Fruit fly (Drosophila melanogaster) whole organism, embryonic: ENCODE measurements around the gene CG3036.
A peak's percentile ranks its signal among the peaks of the same experiment; 100 is the strongest.

Experiments
- CG1024 ChIP-seq: fragments of 200-800 bp; sonication (Bioruptor generic); IDR thresholded peaks from 2 replicates; pipeline ENCODE4 v1.3.6; 2022; ENCODE audit warnings: missing biosample characterization, missing genetic modification characterization
- CG10366 ChIP-seq: fragments of 200-800 bp; sonication (Bioruptor generic); IDR thresholded peaks from 2 replicates; pipeline ENCODE4 v1.3.6; 2022; ENCODE audit warnings: missing biosample characterization, missing genetic modification characterization
- CG10431 ChIP-seq: fragments of 200-800 bp; sonication (Bioruptor generic); optimal IDR thresholded peaks from 3 replicates; lab custom pipeline; 2018; ENCODE audit warnings: missing biosample characterization, mild to moderate bottlenecking, missing genetic modification characterization
- CG11456 ChIP-seq: fragments of 200-800 bp; sonication (Bioruptor generic); IDR thresholded peaks from 3 replicates; pipeline ENCODE4 v1.3.6; 2022; ENCODE audit warnings: missing biosample characterization, missing genetic modification characterization
- CG11695 ChIP-seq: fragments of 200-800 bp; sonication (Bioruptor generic); IDR thresholded peaks from 3 replicates; pipeline ENCODE4 v1.3.6; 2022; ENCODE audit warnings: missing biosample characterization, missing genetic modification characterization
- CG12219 ChIP-seq: fragments of 200-800 bp; sonication (Bioruptor generic); optimal IDR thresholded peaks from 3 replicates; lab custom pipeline; 2018; ENCODE audit warnings: missing biosample characterization, mild to moderate bottlenecking, missing genetic modification characterization
- CG12299 ChIP-seq: fragments of 200-800 bp; sonication (Bioruptor generic); optimal IDR thresholded peaks from 2 replicates; lab custom pipeline; 2018; ENCODE audit warnings: missing biosample characterization, mild to moderate bottlenecking, missing genetic modification characterization
- CG12744 ChIP-seq: fragments of 200-800 bp; sonication (Bioruptor generic); optimal IDR thresholded peaks from 2 replicates; lab custom pipeline; 2016; ENCODE audit warnings: missing biosample characterization, missing genetic modification characterization
- CG13296 ChIP-seq: fragments of 200-800 bp; sonication (Bioruptor generic); optimal IDR thresholded peaks from 3 replicates; lab custom pipeline; 2018; ENCODE audit warnings: missing biosample characterization, mild to moderate bottlenecking, missing genetic modification characterization
- CG14710 ChIP-seq: fragments of 200-800 bp; sonication (Bioruptor generic); optimal IDR thresholded peaks from 3 replicates; lab custom pipeline; 2019; ENCODE audit warnings: missing biosample characterization, mild to moderate bottlenecking, missing genetic modification characterization, moderate library complexity
- CG16813 ChIP-seq: fragments of 200-800 bp; sonication (Bioruptor generic); IDR thresholded peaks from 3 replicates; pipeline ENCODE4 v1.3.6; 2022; ENCODE audit warnings: missing biosample characterization, missing genetic modification characterization; ENCODE audit not compliant: partially characterized antibody
- CG1792 ChIP-seq: fragments of 200-800 bp; sonication (Bioruptor generic); optimal IDR thresholded peaks from 2 replicates; lab custom pipeline; 2016; ENCODE audit warnings: missing biosample characterization, missing genetic modification characterization
- CG2129 ChIP-seq: fragments of 200-800 bp; sonication (Bioruptor generic); IDR thresholded peaks from 2 replicates; pipeline ENCODE4 v1.3.6; 2022; ENCODE audit warnings: missing biosample characterization, missing genetic modification characterization; ENCODE audit not compliant: partially characterized antibody
- CG2889 ChIP-seq: fragments of 200-800 bp; sonication (Bioruptor generic); IDR thresholded peaks from 3 replicates; pipeline ENCODE4 v1.3.6; 2022; ENCODE audit warnings: missing biosample characterization, missing genetic modification characterization
- CG30431 ChIP-seq: fragments of 200-800 bp; sonication (Bioruptor generic); optimal IDR thresholded peaks from 2 replicates; lab custom pipeline; 2017; ENCODE audit warnings: missing biosample characterization, missing genetic modification characterization
- CG3847 ChIP-seq: fragments of 200-800 bp; sonication (Bioruptor generic); IDR thresholded peaks from 2 replicates; pipeline ENCODE4 v1.3.6; 2022; ENCODE audit warnings: missing biosample characterization, missing genetic modification characterization
- CG4360 ChIP-seq: fragments of 200-800 bp; sonication (Bioruptor generic); IDR thresholded peaks from 2 replicates; pipeline ENCODE4 v1.3.6; 2022; ENCODE audit warnings: missing biosample characterization, missing genetic modification characterization
- CG4617 ChIP-seq: fragments of 200-800 bp; sonication (Bioruptor generic); optimal IDR thresholded peaks from 3 replicates; lab custom pipeline; 2016; ENCODE audit warnings: missing biosample characterization, missing genetic modification characterization, borderline replicate concordance
- CG6689 ChIP-seq: fragments of 200-800 bp; sonication (Bioruptor generic); IDR thresholded peaks from 2 replicates; pipeline ENCODE4 v1.3.6; 2022; ENCODE audit warnings: missing biosample characterization, missing genetic modification characterization
- CG6854 ChIP-seq: fragments of 200-800 bp; sonication (Bioruptor generic); optimal IDR thresholded peaks from 3 replicates; lab custom pipeline; 2017; ENCODE audit warnings: missing biosample characterization, mild to moderate bottlenecking, missing genetic modification characterization
- CG7786 ChIP-seq: fragments of 200-800 bp; sonication (Bioruptor generic); optimal IDR thresholded peaks from 2 replicates; lab custom pipeline; 2016; ENCODE audit warnings: missing biosample characterization, missing genetic modification characterization
- CG8924 ChIP-seq: fragments of 200-800 bp; optimal IDR thresholded peaks from 3 replicates; lab custom pipeline; 2019; ENCODE audit warnings: missing biosample characterization, mild to moderate bottlenecking, missing genetic modification characterization, moderate library complexity
- CG8944 ChIP-seq: fragments of 200-800 bp; sonication (Bioruptor generic); optimal IDR thresholded peaks from 3 replicates; lab custom pipeline; 2016; ENCODE audit warnings: missing biosample characterization, missing genetic modification characterization
- Deaf1 ChIP-seq: fragments of 200-800 bp; optimal IDR thresholded peaks from 3 replicates; lab custom pipeline; 2019; ENCODE audit warnings: missing biosample characterization, mild to moderate bottlenecking, missing genetic modification characterization, moderate library complexity
- Dek ChIP-seq: fragments of 200-800 bp; sonication (Bioruptor generic); optimal IDR thresholded peaks from 3 replicates; lab custom pipeline; 2019; ENCODE audit warnings: missing biosample characterization, mild to moderate bottlenecking, missing genetic modification characterization, moderate library complexity
- Dfd ChIP-seq, 2 experiments: fragments of >200 bp; optimal IDR thresholded peaks; 2 replicates each; lab custom pipeline; 2017; ENCODE audit warnings: missing biosample characterization in 2 of 2, missing genetic modification characterization in 2 of 2
- E2f1 ChIP-seq: fragments of 200-800 bp; sonication (Bioruptor generic); IDR thresholded peaks from 2 replicates; pipeline ENCODE4 v1.3.6; 2022; ENCODE audit warnings: missing biosample characterization, missing genetic modification characterization
- Ets65A ChIP-seq: fragments of 200-800 bp; sonication (Bioruptor generic); peaks from one replicate; lab custom pipeline; 2016; ENCODE audit warnings: missing biosample characterization, missing genetic modification characterization
- Hr78 ChIP-seq, 2 experiments: fragments of 200-800 bp in 1 of 2; fragments of >200 bp in 1 of 2; sonication (Bioruptor generic) in 1 of 2; optimal IDR thresholded peaks; 2 replicates each; lab custom pipeline; 2017 to 2019; ENCODE audit warnings: missing biosample characterization in 2 of 2, missing genetic modification characterization in 2 of 2, mild to moderate bottlenecking in 1 of 2, moderate library complexity in 1 of 2
- MBD-R2 ChIP-seq: fragments of 200-800 bp; sonication (Bioruptor generic); IDR thresholded peaks from 2 replicates; pipeline ENCODE4 v1.3.6; 2022; ENCODE audit warnings: missing biosample characterization, missing genetic modification characterization
- Med ChIP-seq: fragments of 200-800 bp; sonication (Bioruptor generic); peaks from one replicate; lab custom pipeline; 2016; ENCODE audit warnings: missing biosample characterization, missing genetic modification characterization, mild to moderate bottlenecking, inconsistent platforms, moderate library complexity
- NC2α ChIP-seq: fragments of 200-800 bp; sonication (Bioruptor generic); optimal IDR thresholded peaks from 2 replicates; lab custom pipeline; 2016; ENCODE audit warnings: missing biosample characterization, missing genetic modification characterization
- Neu2 ChIP-seq: fragments of 200-800 bp; sonication (Bioruptor generic); optimal IDR thresholded peaks from 3 replicates; lab custom pipeline; 2016; ENCODE audit warnings: missing biosample characterization, missing genetic modification characterization, borderline replicate concordance
- Nf-YB ChIP-seq: fragments of 200-800 bp; sonication (Bioruptor generic); optimal IDR thresholded peaks from 3 replicates; lab custom pipeline; 2019; ENCODE audit warnings: missing biosample characterization, mild to moderate bottlenecking, missing genetic modification characterization, moderate library complexity
- Oaz ChIP-seq: fragments of 200-800 bp; sonication (Bioruptor generic); IDR thresholded peaks from 2 replicates; pipeline ENCODE4 v1.3.6; 2022; ENCODE audit warnings: missing biosample characterization, missing genetic modification characterization
- Scr ChIP-seq: fragments of 200-800 bp; sonication (Bioruptor generic); IDR thresholded peaks from 2 replicates; pipeline ENCODE4 v1.3.6; 2022; ENCODE audit warnings: missing biosample characterization, missing genetic modification characterization; ENCODE audit not compliant: partially characterized antibody
- Spps ChIP-seq: fragments of 200-800 bp; sonication (Bioruptor generic); optimal IDR thresholded peaks from 2 replicates; lab custom pipeline; 2018; ENCODE audit warnings: missing biosample characterization, mild to moderate bottlenecking, missing genetic modification characterization
- Ssrp ChIP-seq: fragments of 200-800 bp; sonication (Bioruptor generic); optimal IDR thresholded peaks from 2 replicates; lab custom pipeline; 2018; ENCODE audit warnings: missing biosample characterization, mild to moderate bottlenecking, missing genetic modification characterization, moderate library complexity
- az2 ChIP-seq: fragments of 200-800 bp; sonication (Bioruptor generic); optimal IDR thresholded peaks from 3 replicates; lab custom pipeline; 2016; ENCODE audit warnings: missing biosample characterization, missing genetic modification characterization
- en ChIP-seq: fragments of 200-800 bp; sonication (Bioruptor generic); optimal IDR thresholded peaks from 2 replicates; lab custom pipeline; 2016; ENCODE audit warnings: missing biosample characterization, missing genetic modification characterization
- h ChIP-seq: fragments of >200 bp; optimal IDR thresholded peaks from 2 replicates; lab custom pipeline; 2017
- hb ChIP-seq: fragments of 200-800 bp; sonication (Bioruptor generic); IDR thresholded peaks from 3 replicates; pipeline ENCODE4 v1.3.6; 2022; ENCODE audit warnings: missing biosample characterization, missing genetic modification characterization; ENCODE audit not compliant: partially characterized antibody
- insv ChIP-seq, 2 experiments: fragments of 200-800 bp; sonication (Bioruptor generic); optimal IDR thresholded peaks; 3 replicates each; lab custom pipeline; 2016 to 2018; ENCODE audit warnings: missing biosample characterization in 2 of 2, missing genetic modification characterization in 2 of 2
- kah ChIP-seq: fragments of 200-800 bp; sonication (Bioruptor generic); optimal IDR thresholded peaks from 2 replicates; lab custom pipeline; 2018; ENCODE audit warnings: missing biosample characterization, mild to moderate bottlenecking, missing genetic modification characterization
- lmd ChIP-seq: fragments of 200-800 bp; sonication (Bioruptor generic); IDR thresholded peaks from 2 replicates; pipeline ENCODE4 v1.3.6; 2022; ENCODE audit warnings: missing biosample characterization, missing genetic modification characterization
- nerfin-2 ChIP-seq: fragments of 200-800 bp; sonication (Bioruptor generic); IDR thresholded peaks from 2 replicates; pipeline ENCODE4 v1.3.6; 2022; ENCODE audit warnings: missing biosample characterization, missing genetic modification characterization; ENCODE audit not compliant: partially characterized antibody
- salm ChIP-seq: fragments of 200-800 bp; sonication (Bioruptor generic); optimal IDR thresholded peaks from 2 replicates; lab custom pipeline; 2018; ENCODE audit warnings: missing biosample characterization, mild to moderate bottlenecking, missing genetic modification characterization
- sim ChIP-seq: fragments of 200-800 bp; sonication (Bioruptor generic); IDR thresholded peaks from 2 replicates; pipeline ENCODE4 v1.3.6; 2022; ENCODE audit warnings: missing biosample characterization, missing genetic modification characterization
- sob ChIP-seq: fragments of 200-800 bp; sonication (Bioruptor generic); IDR thresholded peaks from 2 replicates; pipeline ENCODE4 v1.3.6; 2022; ENCODE audit warnings: missing biosample characterization, missing genetic modification characterization
- tll ChIP-seq, 2 experiments: fragments of 200-800 bp in 1 of 2; fragments of >200 bp in 1 of 2; sonication (Bioruptor generic) in 1 of 2; optimal IDR thresholded peaks; 2 replicates each; lab custom pipeline; 2017 to 2019; ENCODE audit warnings: missing biosample characterization in 2 of 2, missing genetic modification characterization in 2 of 2, mild to moderate bottlenecking in 1 of 2, moderate library complexity in 1 of 2
- zfh1 ChIP-seq: fragments of 200-800 bp; sonication (Bioruptor generic); IDR thresholded peaks from 3 replicates; pipeline ENCODE4 v1.3.6; 2022; ENCODE audit warnings: missing biosample characterization, missing genetic modification characterization

Gene CG3036

DNA sequence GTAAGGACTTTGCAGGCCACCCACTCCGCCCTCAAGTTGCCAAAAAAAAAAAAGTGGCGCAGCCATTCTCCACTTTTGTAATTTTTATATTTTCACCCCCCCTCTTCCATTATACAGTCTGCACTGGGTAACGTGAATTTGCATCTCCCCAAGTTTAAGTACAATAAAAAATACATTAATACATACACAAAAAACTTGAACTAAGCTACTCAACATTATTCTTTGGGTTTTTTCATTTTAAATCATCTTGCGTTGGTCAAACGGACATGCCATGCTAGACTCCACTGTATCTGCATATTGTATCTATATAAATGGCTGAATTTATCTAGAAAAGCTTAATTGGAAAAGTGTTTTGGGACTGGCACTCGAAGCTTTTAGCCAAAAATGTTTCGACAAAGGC lies 30.4 kb upstream of the CG3036 start (continued):
- TF ChIP-seq CG11695 (GFP tag; lab: Robert Waterston, UW) (0 out of 3 replicates have a peak, but pooled peaks have one; percentile 27), CG11456 (GFP tag; lab: Robert Waterston, UW) (no peak), CG3847 (no peak), CG2129 (GFP tag; lab: Robert Waterston, UW) (no peak), CG1024 (no peak), CG1792 (GFP tag; lab: Kevin White, UChicago) (no peak), lmd (GFP tag; lab: Robert Waterston, UW) (peak; percentile 23; the same call in 1 of the 2 replicates), hb (no peak), salm (tag; lab: Kevin White, UChicago) (no peak), CG10431 (GFP tag; lab: Kevin White, UChicago) (no peak), insv (GFP tag; optimal IDR thresholded peaks at IDR 0.05; lab: Kevin White, UChicago) (no peak), CG30431 (GFP tag; lab: Kevin White, UChicago) (no peak), kah (GFP tag; lab: Kevin White, UChicago) (no peak), Nf-YB (no peak), MBD-R2 (GFP tag; lab: Robert Waterston, UW) (peak; percentile 33; the same call in 1 of the 2 replicates), CG12219 (GFP tag; lab: Kevin White, UChicago) (no peak), az2 (GFP tag; lab: Kevin White, UChicago) (peak; percentile 7), CG12299 (tag; lab: Kevin White, UChicago) (no peak), CG6854 (GFP tag; lab: Kevin White, UChicago) (no peak), h (lab: Kevin White, UChicago) (no peak), zfh1 (GFP tag; lab: Robert Waterston, UW) (no peak), Oaz (GFP tag; lab: Robert Waterston, UW) (no peak), Spps (tag; lab: Kevin White, UChicago) (no peak), sob (0 out of 2 replicates have a peak, but pooled peaks have one; percentile 37), CG6689 (GFP tag; lab: Robert Waterston, UW) (peak; percentile 65), Ssrp (tag; lab: Kevin White, UChicago) (no peak), Hr78 (GFP tag; optimal IDR thresholded peaks at IDR 0.05; lab: Kevin White, UChicago) (no peak), Med (GFP tag; lab: Kevin White, UChicago) (no peak), CG14710 (tag; lab: Kevin White, UChicago) (no peak), Neu2 (GFP tag; lab: Kevin White, UChicago) (no peak), NC2α (no peak), Ets65A (GFP tag; lab: Kevin White, UChicago) (peak; percentile 51), sim (no peak), CG8924 (no peak), Dfd (GFP tag; optimal IDR thresholded peaks at IDR 0.05; lab: Kevin White, UChicago) (no peak), CG13296 (GFP tag; lab: Kevin White, UChicago) (peak; percentile 39), CG2889 (GFP tag; lab: Robert Waterston, UW) (no peak), tll (GFP tag; optimal IDR thresholded peaks at IDR 0.05; lab: Kevin White, UChicago) (no peak), CG4617 (GFP tag; lab: Kevin White, UChicago) (no peak), CG10366 (peak; percentile 16; the same call in 1 of the 2 replicates), CG4360 (GFP tag; lab: Robert Waterston, UW) (no peak), Scr (GFP tag; lab: Robert Waterston, UW) (no peak), E2f1 (GFP tag; lab: Robert Waterston, UW) (peak; percentile 50; the same call in 1 of the 2 replicates), CG8944 (GFP tag; lab: Kevin White, UChicago) (no peak), CG7786 (GFP tag; lab: Kevin White, UChicago) (no peak), Deaf1 (tag; lab: Kevin White, UChicago) (no peak), Dek (tag; lab: Kevin White, UChicago) (no peak), nerfin-2 (no peak), CG12744 (GFP tag; lab: Kevin White, UChicago) (no peak), en (GFP tag; lab: Kevin White, UChicago) (no peak), CG16813 (GFP tag; lab: Robert Waterston, UW) (no peak)
